Worm (Caenorhabditis elegans) whole organism, L4 larva: Measurements from ENCODE around the gene B0334.4.

Experiments
- F37D6.2 ChIP-seq: sonication (generic microtip); optimal IDR thresholded peaks from 2 replicates; lab custom pipeline; 2016; ENCODE audit warnings: mild to moderate bottlenecking, missing genetic modification characterization, missing compliant biosample characterization
- F49E8.2 ChIP-seq: sonication (generic microtip); optimal IDR thresholded peaks from 2 replicates; lab custom pipeline; 2016; ENCODE audit warnings: missing compliant biosample characterization, mild to moderate bottlenecking, missing genetic modification characterization, borderline replicate concordance
- T20F7.1 ChIP-seq: fragments of 200-800 bp; sonication (Bioruptor generic); optimal IDR thresholded peaks from 2 replicates; lab custom pipeline; 2018; ENCODE audit warnings: mild to moderate bottlenecking, missing genetic modification characterization, missing compliant biosample characterization
- Y48G9A.11 ChIP-seq: fragments of 200-800 bp; sonication (Bioruptor generic); IDR thresholded peaks from 2 replicates; pipeline ENCODE4 v1.3.6; 2022; ENCODE audit warnings: missing genetic modification reagents, missing genetic modification characterization, missing compliant biosample characterization
- ZK337.2 ChIP-seq: fragments of 200-800 bp; sonication (Bioruptor generic); IDR thresholded peaks from 2 replicates; pipeline ENCODE4 v1.3.6; 2022; ENCODE audit warnings: missing genetic modification reagents, missing genetic modification characterization, missing compliant biosample characterization
- aha-1 ChIP-seq: fragments of 150-350 bp; peaks from one replicate; lab custom pipeline; 2014; ENCODE audit warnings: missing biosample characterization, missing genetic modification characterization
- ama-1 ChIP-seq: fragments of 150-350 bp; optimal IDR thresholded peaks from 2 replicates; lab custom pipeline; 2014; ENCODE audit warnings: inconsistent platforms, mixed read lengths
- attf-4 ChIP-seq: sonication (generic microtip); optimal IDR thresholded peaks from 3 replicates; lab custom pipeline; 2017; ENCODE audit warnings: missing biosample characterization, missing genetic modification characterization
- ceh-20 ChIP-seq: fragments of 200-800 bp; sonication (Bioruptor generic); IDR thresholded peaks from 2 replicates; pipeline ENCODE4 v1.3.6; 2022; ENCODE audit warnings: missing genetic modification reagents, missing genetic modification characterization, missing compliant biosample characterization
- ctbp-1 ChIP-seq: fragments of 200-800 bp; sonication (Bioruptor generic); IDR thresholded peaks from 2 replicates; pipeline ENCODE4 v1.3.6; 2022; ENCODE audit warnings: missing genetic modification reagents, missing genetic modification characterization, missing compliant biosample characterization
- daf-12 ChIP-seq: fragments of 150-350 bp; optimal IDR thresholded peaks from 2 replicates; lab custom pipeline; 2014; ENCODE audit warnings: missing biosample characterization, missing genetic modification reagents, missing genetic modification characterization
- daf-8 ChIP-seq: fragments of 200-800 bp; sonication (Bioruptor generic); IDR thresholded peaks from 2 replicates; pipeline ENCODE4 v1.3.6; 2022; ENCODE audit warnings: missing genetic modification characterization, missing compliant biosample characterization
- dmd-6 ChIP-seq: fragments of 200-800 bp; sonication (Bioruptor generic); IDR thresholded peaks from 2 replicates; pipeline ENCODE4 v1.3.6; 2022; ENCODE audit warnings: missing genetic modification reagents, missing genetic modification characterization, missing compliant biosample characterization
- dve-1 ChIP-seq: sonication (generic microtip); optimal IDR thresholded peaks from 2 replicates; lab custom pipeline; 2017; ENCODE audit warnings: antibody characterized with exemption, mild to moderate bottlenecking, missing genetic modification characterization, missing compliant biosample characterization; ENCODE audit not compliant: insufficient read depth
- egl-43 ChIP-seq: fragments of 200-800 bp; sonication (Bioruptor generic); IDR thresholded peaks from 2 replicates; pipeline ENCODE4 v1.3.6; 2022; ENCODE audit warnings: missing genetic modification reagents, missing genetic modification characterization, missing compliant biosample characterization
- hif-1 ChIP-seq, 2 experiments: sonication (generic microtip); optimal IDR thresholded peaks; 2 replicates each; lab custom pipeline; 2016 to 2017; ENCODE audit warnings: missing compliant biosample characterization in 2 of 2, missing genetic modification characterization in 2 of 2, missing genetic modification reagents in 2 of 2, missing genotype in 2 of 2, mild to moderate bottlenecking in 1 of 2
- hlh-11 ChIP-seq: fragments of 200-800 bp; sonication (Bioruptor generic); optimal IDR thresholded peaks from 2 replicates; lab custom pipeline; 2018; ENCODE audit warnings: mild to moderate bottlenecking, missing genetic modification characterization, missing compliant biosample characterization
- hmg-1.1 ChIP-seq: fragments of 200-800 bp; sonication (Bioruptor generic); IDR thresholded peaks from 2 replicates; pipeline ENCODE4 v1.3.6; 2022; ENCODE audit warnings: missing genetic modification reagents, missing genetic modification characterization, missing compliant biosample characterization
- jun-1 ChIP-seq: fragments of 150-350 bp; optimal IDR thresholded peaks from 2 replicates; lab custom pipeline; 2014; ENCODE audit warnings: missing biosample characterization, missing genetic modification reagents, missing genetic modification characterization
- lim-7 ChIP-seq: fragments of 200-800 bp; sonication (Bioruptor generic); IDR thresholded peaks from 2 replicates; pipeline ENCODE4 v1.3.6; 2022; ENCODE audit warnings: missing genetic modification characterization, missing compliant biosample characterization
- lin-1 ChIP-seq: fragments of 200-800 bp; sonication (Bioruptor generic); IDR thresholded peaks from 2 replicates; pipeline ENCODE4 v1.3.6; 2022; ENCODE audit warnings: missing genetic modification reagents, missing genetic modification characterization, missing compliant biosample characterization
- lin-29 ChIP-seq: fragments of 200-800 bp; sonication (Bioruptor generic); IDR thresholded peaks from 2 replicates; pipeline ENCODE4 v1.3.6; 2022; ENCODE audit warnings: missing genetic modification reagents, missing genetic modification characterization, missing compliant biosample characterization
- lin-38 ChIP-seq: fragments of 200-800 bp; sonication (Bioruptor generic); IDR thresholded peaks from 2 replicates; pipeline ENCODE4 v1.3.6; 2022; ENCODE audit warnings: missing genetic modification reagents, missing genetic modification characterization, missing compliant biosample characterization
- lin-39 ChIP-seq: fragments of 150-350 bp; optimal IDR thresholded peaks from 2 replicates; lab custom pipeline; 2014; ENCODE audit warnings: missing biosample characterization, missing genetic modification reagents, missing genetic modification characterization
- lir-3 ChIP-seq: sonication (generic microtip); optimal IDR thresholded peaks from 2 replicates; lab custom pipeline; 2016; ENCODE audit warnings: mild to moderate bottlenecking, missing genetic modification characterization, missing compliant biosample characterization
- lsy-2 ChIP-seq, 2 experiments: fragments of 150-350 bp in 1 of 2; sonication (generic microtip) in 1 of 2; optimal IDR thresholded peaks; 2 replicates each; lab custom pipeline; 2014 to 2017; ENCODE audit warnings: missing biosample characterization in 2 of 2, missing genetic modification characterization in 2 of 2
- madf-5 ChIP-seq, 2 experiments: fragments of 200-800 bp; sonication (Bioruptor generic); IDR thresholded peaks; 2 replicates each; pipeline ENCODE4 v1.3.6; 2022; ENCODE audit warnings: missing compliant biosample characterization in 2 of 2, missing genetic modification characterization in 2 of 2
- mdl-1 ChIP-seq, 2 experiments: fragments of 150-350 bp in 1 of 2; sonication (generic microtip) in 1 of 2; optimal IDR thresholded peaks; 2 replicates each; lab custom pipeline; 2014 to 2017; ENCODE audit warnings: missing biosample characterization in 2 of 2, missing genetic modification characterization in 2 of 2
- mxl-3 ChIP-seq: fragments of 200-800 bp; sonication (Bioruptor generic); optimal IDR thresholded peaks from 2 replicates; lab custom pipeline; 2018; ENCODE audit warnings: mild to moderate bottlenecking, missing genetic modification characterization, missing compliant biosample characterization
- nhr-10 ChIP-seq: fragments of 150-350 bp; optimal IDR thresholded peaks from 2 replicates; lab custom pipeline; 2014; ENCODE audit warnings: missing biosample characterization, missing genetic modification characterization
- nhr-11 ChIP-seq: fragments of 150-350 bp; optimal IDR thresholded peaks from 2 replicates; lab custom pipeline; 2014; ENCODE audit warnings: missing biosample characterization, missing genetic modification characterization
- nhr-111 ChIP-seq: fragments of 200-800 bp; sonication (Bioruptor generic); optimal IDR thresholded peaks from 2 replicates; lab custom pipeline; 2018; ENCODE audit warnings: mild to moderate bottlenecking, missing genetic modification characterization, missing compliant biosample characterization
- nhr-237 ChIP-seq: sonication (generic microtip); optimal IDR thresholded peaks from 2 replicates; lab custom pipeline; 2017; ENCODE audit warnings: missing biosample characterization, missing genetic modification characterization
- nhr-25 ChIP-seq: sonication (generic microtip); optimal IDR thresholded peaks from 2 replicates; lab custom pipeline; 2017; ENCODE audit warnings: missing genetic modification characterization, mild to moderate bottlenecking, missing compliant biosample characterization, antibody characterized with exemption, moderate library complexity, borderline replicate concordance; ENCODE audit not compliant: insufficient read depth
- nhr-41 ChIP-seq: fragments of 200-800 bp; sonication (Bioruptor generic); IDR thresholded peaks from 2 replicates; pipeline ENCODE4 v1.3.6; 2022; ENCODE audit warnings: missing genetic modification reagents, missing genetic modification characterization, missing compliant biosample characterization
- nhr-6 ChIP-seq: fragments of 150-350 bp; optimal IDR thresholded peaks from 2 replicates; lab custom pipeline; 2014; ENCODE audit warnings: missing biosample characterization, missing genetic modification characterization
- php-3 ChIP-seq: fragments of 200-800 bp; sonication (Bioruptor generic); IDR thresholded peaks from 2 replicates; pipeline ENCODE4 v1.3.6; 2022; ENCODE audit warnings: missing genetic modification reagents, missing genetic modification characterization, missing compliant biosample characterization
- pqm-1 ChIP-seq: sonication (generic microtip); optimal IDR thresholded peaks from 2 replicates; lab custom pipeline; 2017; ENCODE audit warnings: missing biosample characterization, missing genetic modification characterization
- rbr-2 ChIP-seq: sonication (generic microtip); optimal IDR thresholded peaks from 2 replicates; lab custom pipeline; 2016; ENCODE audit warnings: missing genotype, missing genetic modification characterization, missing compliant biosample characterization
- saeg-2 ChIP-seq: fragments of 200-800 bp; sonication (Bioruptor generic); IDR thresholded peaks from 2 replicates; pipeline ENCODE4 v1.3.6; 2022; ENCODE audit warnings: missing genetic modification reagents, missing genetic modification characterization, missing compliant biosample characterization
- set-16 ChIP-seq: fragments of 200-800 bp; sonication (Bioruptor generic); IDR thresholded peaks from 2 replicates; pipeline ENCODE4 v1.3.6; 2022; ENCODE audit warnings: missing genetic modification reagents, missing genetic modification characterization, missing compliant biosample characterization
- spr-1 ChIP-seq: sonication (generic microtip); optimal IDR thresholded peaks from 2 replicates; lab custom pipeline; 2016; ENCODE audit warnings: mild to moderate bottlenecking, missing genetic modification characterization, missing compliant biosample characterization
- spr-3 ChIP-seq: fragments of 200-800 bp; sonication (Bioruptor generic); optimal IDR thresholded peaks from 2 replicates; lab custom pipeline; 2018; ENCODE audit warnings: mild to moderate bottlenecking, missing genetic modification characterization, missing compliant biosample characterization
- tag-97 ChIP-seq: fragments of 200-800 bp; sonication (Bioruptor generic); IDR thresholded peaks from 2 replicates; pipeline ENCODE4 v1.3.6; 2022; ENCODE audit warnings: missing genetic modification characterization, missing compliant biosample characterization
- tra-1 ChIP-seq: fragments of 200-800 bp; sonication (Bioruptor generic); IDR thresholded peaks from 2 replicates; pipeline ENCODE4 v1.3.6; 2022; ENCODE audit warnings: missing genetic modification reagents, missing genetic modification characterization, missing compliant biosample characterization
- unc-130 ChIP-seq: sonication (generic microtip); optimal IDR thresholded peaks from 2 replicates; lab custom pipeline; 2016; ENCODE audit warnings: missing genetic modification reagents, missing genetic modification characterization, missing compliant biosample characterization
- unc-62 ChIP-seq, 3 experiments: fragments of 150-350 bp in 1 of 3; sonication (generic microtip); optimal IDR thresholded peaks in 2 of 3; peaks in 1 of 3; 1 replicate in 1 of 3; 2 replicates in 2 of 3; lab custom pipeline; 2014 to 2017; ENCODE audit warnings: missing biosample characterization in 3 of 3, missing genetic modification characterization in 3 of 3, missing genetic modification reagents in 3 of 3, missing genotype in 1 of 3
- zag-1 ChIP-seq: fragments of 150-350 bp; optimal IDR thresholded peaks from 2 replicates; lab custom pipeline; 2014; ENCODE audit warnings: missing biosample characterization, missing genetic modification characterization
- zfp-3 ChIP-seq: fragments of 200-800 bp; sonication (Bioruptor generic); conservative IDR thresholded peaks from 2 replicates; pipeline ENCODE4 v1.3.6; 2022; ENCODE audit warnings: missing genetic modification reagents, missing genetic modification characterization, missing compliant biosample characterization

B0334.4 gene

ce11 chrII:11473525-11474181 is 21.8 kb upstream of the B0334.4 start, which contains the start of the genes metl-1 and W02B12.11 (continued):
- TF ChIP-seq zag-1 (no peak), daf-12 (tag; lab: Kevin White, UChicago) (no peak), nhr-111 (GFP tag; lab: Kevin White, UChicago) (no peak), tag-97 (no peak), lsy-2 (tag; optimal IDR thresholded peaks at IDR 0.05; lab: Kevin White, UChicago) (peak; percentile 52 to 90), nhr-6 (peak; percentile 68), nhr-25 (tag; lab: Kevin White, UChicago) (peak; percentile 65), zfp-3 (GFP tag; lab: Robert Waterston, UW) (0 out of 2 replicates have a peak, but pooled peaks have one; percentile 44), lin-29 (GFP tag; lab: Robert Waterston, UW) (peak; percentile 71; the same call in 1 of the 2 replicates), pqm-1 (tag; lab: Kevin White, UChicago) (no peak), hmg-1.1 (GFP tag; lab: Robert Waterston, UW) (peak; percentile 87), egl-43 (GFP tag; lab: Robert Waterston, UW) (peak; percentile 68), nhr-10 (tag; lab: Kevin White, UChicago) (no peak), F49E8.2 (peak; percentile 40), ceh-20 (GFP tag; lab: Robert Waterston, UW) (no peak), spr-3 (GFP tag; lab: Kevin White, UChicago) (peak; percentile 71), nhr-11 (tag; lab: Kevin White, UChicago) (peak; percentile 7), aha-1 (tag; lab: Kevin White, UChicago) (peak; percentile 31), lim-7 (GFP tag; lab: Robert Waterston, UW) (peak; percentile 60; the same call in 1 of the 2 replicates), hif-1 (tag; optimal IDR thresholded peaks at IDR 0.05; lab: Kevin White, UChicago) (peak in 1 of 2 experiments; percentile 68), nhr-237 (tag; lab: Kevin White, UChicago) (no peak), set-16 (GFP tag; lab: Robert Waterston, UW) (peak; percentile 32; the same call in 1 of the 2 replicates), lin-1 (GFP tag; lab: Robert Waterston, UW) (peak; percentile 66), lir-3 (tag; lab: Kevin White, UChicago) (no peak), tra-1 (GFP tag; lab: Robert Waterston, UW) (0 out of 2 replicates have a peak, but pooled peaks have one; percentile 45), madf-5 (GFP tag; IDR thresholded peaks at IDR 0.05; lab: Robert Waterston, UW) (no peak), hlh-11 (tag; lab: Kevin White, UChicago) (peak; percentile 83), T20F7.1 (no peak), rbr-2 (tag; lab: Kevin White, UChicago) (peak; percentile 83), ZK337.2 (GFP tag; lab: Robert Waterston, UW) (no peak), unc-62 (GFP tag; optimal IDR thresholded peaks at IDR 0.05 in 1 of 2; lab: Kevin White, UChicago) (peak in 1 of 2 experiments; percentile 88), unc-62 (tag; optimal IDR thresholded peaks at IDR 0.05; lab: Kevin White, UChicago) (no peak), php-3 (peak; percentile 37; the same call in 1 of the 2 replicates), mxl-3 (GFP tag; lab: Kevin White, UChicago) (peak; percentile 24), daf-8 (no peak), dve-1 (tag; lab: Kevin White, UChicago) (peak; percentile 88), ctbp-1 (peak; percentile 73), attf-4 (tag; lab: Kevin White, UChicago) (no peak), dmd-6 (GFP tag; lab: Robert Waterston, UW) (peak; percentile 74), lin-39 (tag; lab: Kevin White, UChicago) (no peak), F37D6.2 (tag; lab: Kevin White, UChicago) (peak; percentile 45), ama-1 (lab: Kevin White, UChicago) (peak; percentile 25), unc-130 (GFP tag; lab: Kevin White, UChicago) (peak; percentile 53), spr-1 (peak; percentile 84), jun-1 (tag; lab: Kevin White, UChicago) (peak; percentile 65), saeg-2 (GFP tag; lab: Robert Waterston, UW) (0 out of 2 replicates have a peak, but pooled peaks have one; percentile 66), nhr-41 (GFP tag; lab: Robert Waterston, UW) (peak; percentile 28; the same call in 1 of the 2 replicates), lin-38 (GFP tag; lab: Robert Waterston, UW) (peak; percentile 88), Y48G9A.11 (GFP tag; lab: Robert Waterston, UW) (peak; percentile 47; the same call in 1 of the 2 replicates), mdl-1 (tag; optimal IDR thresholded peaks at IDR 0.05; lab: Kevin White, UChicago) (peak in 1 of 2 experiments; percentile 43)
